Worm (Caenorhabditis elegans) whole organism, L4 larva: ENCODE results near the gene gmn-1.

ENCODE experiments used
- F26F4.8 ChIP-seq: fragments of 200-800 bp; sonication (Bioruptor generic); conservative IDR thresholded peaks from 2 replicates; pipeline ENCODE4 v1.3.6; 2022; ENCODE audit warnings: missing genetic modification characterization, missing compliant biosample characterization
- F49E8.2 ChIP-seq: sonication (generic microtip); optimal IDR thresholded peaks from 2 replicates; lab custom pipeline; 2016; ENCODE audit warnings: missing compliant biosample characterization, mild to moderate bottlenecking, missing genetic modification characterization, borderline replicate concordance
- T26A8.4 ChIP-seq: fragments of 200-800 bp; sonication (Bioruptor generic); IDR thresholded peaks from 2 replicates; pipeline ENCODE4 v1.3.6; 2022; ENCODE audit warnings: missing genetic modification characterization, missing compliant biosample characterization
- Y48G9A.11 ChIP-seq: fragments of 200-800 bp; sonication (Bioruptor generic); IDR thresholded peaks from 2 replicates; pipeline ENCODE4 v1.3.6; 2022; ENCODE audit warnings: missing genetic modification reagents, missing genetic modification characterization, missing compliant biosample characterization
- Y75B8A.6 ChIP-seq: fragments of 200-800 bp; sonication (Bioruptor generic); IDR thresholded peaks from 2 replicates; pipeline ENCODE4 v1.3.6; 2022; ENCODE audit warnings: missing genetic modification reagents, missing genetic modification characterization, missing compliant biosample characterization
- ZK337.2 ChIP-seq: fragments of 200-800 bp; sonication (Bioruptor generic); IDR thresholded peaks from 2 replicates; pipeline ENCODE4 v1.3.6; 2022; ENCODE audit warnings: missing genetic modification reagents, missing genetic modification characterization, missing compliant biosample characterization
- aha-1 ChIP-seq: fragments of 150-350 bp; peaks from one replicate; lab custom pipeline; 2014; ENCODE audit warnings: missing biosample characterization, missing genetic modification characterization
- arid-1 ChIP-seq: fragments of 200-800 bp; sonication (Bioruptor generic); conservative IDR thresholded peaks from 2 replicates; pipeline ENCODE4 v1.3.6; 2022; ENCODE audit warnings: missing genetic modification reagents, missing genetic modification characterization, missing compliant biosample characterization
- ceh-20 ChIP-seq: fragments of 200-800 bp; sonication (Bioruptor generic); IDR thresholded peaks from 2 replicates; pipeline ENCODE4 v1.3.6; 2022; ENCODE audit warnings: missing genetic modification reagents, missing genetic modification characterization, missing compliant biosample characterization
- daf-12 ChIP-seq: fragments of 150-350 bp; optimal IDR thresholded peaks from 2 replicates; lab custom pipeline; 2014; ENCODE audit warnings: missing biosample characterization, missing genetic modification reagents, missing genetic modification characterization
- daf-16 ChIP-seq, 3 experiments: sonication (generic microtip); optimal IDR thresholded peaks; 2 replicates each; lab custom pipeline; 2016 to 2017; ENCODE audit warnings: missing genetic modification characterization in 3 of 3, missing genetic modification reagents in 3 of 3, mild to moderate bottlenecking in 2 of 3, missing compliant biosample characterization in 2 of 3, missing biosample characterization in 1 of 3, moderate library complexity in 1 of 3
- dmd-6 ChIP-seq: fragments of 200-800 bp; sonication (Bioruptor generic); IDR thresholded peaks from 2 replicates; pipeline ENCODE4 v1.3.6; 2022; ENCODE audit warnings: missing genetic modification reagents, missing genetic modification characterization, missing compliant biosample characterization
- dmd-9 ChIP-seq: fragments of 200-800 bp; sonication (Bioruptor generic); IDR thresholded peaks from 2 replicates; pipeline ENCODE4 v1.3.6; 2022; ENCODE audit warnings: missing genetic modification reagents, missing genetic modification characterization, missing compliant biosample characterization
- dpl-1 ChIP-seq: fragments of 150-350 bp; optimal IDR thresholded peaks from 2 replicates; lab custom pipeline; 2014; ENCODE audit warnings: missing biosample characterization, missing genetic modification reagents, missing genetic modification characterization
- duxl-1 ChIP-seq: sonication (generic microtip); optimal IDR thresholded peaks from 2 replicates; lab custom pipeline; 2016; ENCODE audit warnings: mild to moderate bottlenecking, missing genetic modification characterization, moderate library complexity, missing compliant biosample characterization; ENCODE audit not compliant: poor library complexity
- hif-1 ChIP-seq, 2 experiments: sonication (generic microtip); optimal IDR thresholded peaks; 2 replicates each; lab custom pipeline; 2016 to 2017; ENCODE audit warnings: missing compliant biosample characterization in 2 of 2, missing genetic modification characterization in 2 of 2, missing genetic modification reagents in 2 of 2, missing genotype in 2 of 2, mild to moderate bottlenecking in 1 of 2
- hlh-11 ChIP-seq: fragments of 200-800 bp; sonication (Bioruptor generic); optimal IDR thresholded peaks from 2 replicates; lab custom pipeline; 2018; ENCODE audit warnings: mild to moderate bottlenecking, missing genetic modification characterization, missing compliant biosample characterization
- hlh-30 ChIP-seq: sonication (generic microtip); optimal IDR thresholded peaks from 2 replicates; lab custom pipeline; 2017; ENCODE audit warnings: antibody characterized with exemption, mild to moderate bottlenecking, missing genetic modification characterization, missing compliant biosample characterization; ENCODE audit not compliant: insufficient read depth
- lin-1 ChIP-seq: fragments of 200-800 bp; sonication (Bioruptor generic); IDR thresholded peaks from 2 replicates; pipeline ENCODE4 v1.3.6; 2022; ENCODE audit warnings: missing genetic modification reagents, missing genetic modification characterization, missing compliant biosample characterization
- lin-13 ChIP-seq: fragments of 150-350 bp; optimal IDR thresholded peaks from 2 replicates; lab custom pipeline; 2014; ENCODE audit warnings: missing biosample characterization, missing genetic modification reagents, missing genetic modification characterization
- lin-29 ChIP-seq: fragments of 200-800 bp; sonication (Bioruptor generic); IDR thresholded peaks from 2 replicates; pipeline ENCODE4 v1.3.6; 2022; ENCODE audit warnings: missing genetic modification reagents, missing genetic modification characterization, missing compliant biosample characterization
- lin-38 ChIP-seq: fragments of 200-800 bp; sonication (Bioruptor generic); IDR thresholded peaks from 2 replicates; pipeline ENCODE4 v1.3.6; 2022; ENCODE audit warnings: missing genetic modification reagents, missing genetic modification characterization, missing compliant biosample characterization
- lsy-2 ChIP-seq, 2 experiments: fragments of 150-350 bp in 1 of 2; sonication (generic microtip) in 1 of 2; optimal IDR thresholded peaks; 2 replicates each; lab custom pipeline; 2014 to 2017; ENCODE audit warnings: missing biosample characterization in 2 of 2, missing genetic modification characterization in 2 of 2
- madf-5 ChIP-seq, 2 experiments: fragments of 200-800 bp; sonication (Bioruptor generic); IDR thresholded peaks; 2 replicates each; pipeline ENCODE4 v1.3.6; 2022; ENCODE audit warnings: missing compliant biosample characterization in 2 of 2, missing genetic modification characterization in 2 of 2
- madf-9 ChIP-seq: fragments of 200-800 bp; sonication (Bioruptor generic); conservative IDR thresholded peaks from 2 replicates; pipeline ENCODE4 v1.3.6; 2022; ENCODE audit warnings: missing genetic modification reagents, missing genetic modification characterization, missing compliant biosample characterization
- mdl-1 ChIP-seq, 2 experiments: fragments of 150-350 bp in 1 of 2; sonication (generic microtip) in 1 of 2; optimal IDR thresholded peaks; 2 replicates each; lab custom pipeline; 2014 to 2017; ENCODE audit warnings: missing biosample characterization in 2 of 2, missing genetic modification characterization in 2 of 2
- mep-1 ChIP-seq: fragments of 150-350 bp; sonication (generic microtip); optimal IDR thresholded peaks from 3 replicates; lab custom pipeline; 2014; ENCODE audit warnings: missing biosample characterization, missing genetic modification characterization
- mes-2 ChIP-seq: sonication (generic microtip); optimal IDR thresholded peaks from 2 replicates; lab custom pipeline; 2016; ENCODE audit warnings: missing genotype, mild to moderate bottlenecking, missing genetic modification characterization, missing compliant biosample characterization; ENCODE audit not compliant: poor library complexity, severe bottlenecking
- mxl-3 ChIP-seq: fragments of 200-800 bp; sonication (Bioruptor generic); optimal IDR thresholded peaks from 2 replicates; lab custom pipeline; 2018; ENCODE audit warnings: mild to moderate bottlenecking, missing genetic modification characterization, missing compliant biosample characterization
- nhr-10 ChIP-seq: fragments of 150-350 bp; optimal IDR thresholded peaks from 2 replicates; lab custom pipeline; 2014; ENCODE audit warnings: missing biosample characterization, missing genetic modification characterization
- nhr-102 ChIP-seq: sonication (generic microtip); optimal IDR thresholded peaks from 2 replicates; lab custom pipeline; 2016; ENCODE audit warnings: mild to moderate bottlenecking, missing genetic modification characterization, moderate library complexity, missing compliant biosample characterization
- nhr-111 ChIP-seq: fragments of 200-800 bp; sonication (Bioruptor generic); optimal IDR thresholded peaks from 2 replicates; lab custom pipeline; 2018; ENCODE audit warnings: mild to moderate bottlenecking, missing genetic modification characterization, missing compliant biosample characterization
- nhr-41 ChIP-seq: fragments of 200-800 bp; sonication (Bioruptor generic); IDR thresholded peaks from 2 replicates; pipeline ENCODE4 v1.3.6; 2022; ENCODE audit warnings: missing genetic modification reagents, missing genetic modification characterization, missing compliant biosample characterization
- nhr-42 ChIP-seq: fragments of 200-800 bp; sonication (Bioruptor generic); IDR thresholded peaks from 2 replicates; pipeline ENCODE4 v1.3.6; 2022; ENCODE audit warnings: missing genetic modification characterization, missing compliant biosample characterization
- pha-4 ChIP-seq, 2 experiments: fragments of 150-350 bp in 1 of 2; fragments of 200-800 bp in 1 of 2; sonication (Bioruptor generic) in 1 of 2; IDR thresholded peaks in 1 of 2; optimal IDR thresholded peaks in 1 of 2; 2 replicates each; pipeline versions ENCODE4 v1.3.6 to Lab custom; 2014 to 2022; ENCODE audit warnings: missing genetic modification characterization in 2 of 2, missing genetic modification reagents in 2 of 2, missing biosample characterization in 1 of 2, missing compliant biosample characterization in 1 of 2
- rbr-2 ChIP-seq: sonication (generic microtip); optimal IDR thresholded peaks from 2 replicates; lab custom pipeline; 2016; ENCODE audit warnings: missing genotype, missing genetic modification characterization, missing compliant biosample characterization
- saeg-2 ChIP-seq: fragments of 200-800 bp; sonication (Bioruptor generic); IDR thresholded peaks from 2 replicates; pipeline ENCODE4 v1.3.6; 2022; ENCODE audit warnings: missing genetic modification reagents, missing genetic modification characterization, missing compliant biosample characterization
- set-16 ChIP-seq: fragments of 200-800 bp; sonication (Bioruptor generic); IDR thresholded peaks from 2 replicates; pipeline ENCODE4 v1.3.6; 2022; ENCODE audit warnings: missing genetic modification reagents, missing genetic modification characterization, missing compliant biosample characterization
- snpc-1.2 ChIP-seq: fragments of 200-800 bp; sonication (Bioruptor generic); IDR thresholded peaks from 2 replicates; pipeline ENCODE4 v1.3.6; 2022; ENCODE audit warnings: missing genetic modification reagents, missing genetic modification characterization, missing compliant biosample characterization
- tra-1 ChIP-seq: fragments of 200-800 bp; sonication (Bioruptor generic); IDR thresholded peaks from 2 replicates; pipeline ENCODE4 v1.3.6; 2022; ENCODE audit warnings: missing genetic modification reagents, missing genetic modification characterization, missing compliant biosample characterization
- unc-130 ChIP-seq: sonication (generic microtip); optimal IDR thresholded peaks from 2 replicates; lab custom pipeline; 2016; ENCODE audit warnings: missing genetic modification reagents, missing genetic modification characterization, missing compliant biosample characterization
- unc-62 ChIP-seq, 3 experiments: fragments of 150-350 bp in 1 of 3; sonication (generic microtip); optimal IDR thresholded peaks in 2 of 3; peaks in 1 of 3; 1 replicate in 1 of 3; 2 replicates in 2 of 3; lab custom pipeline; 2014 to 2017; ENCODE audit warnings: missing biosample characterization in 3 of 3, missing genetic modification characterization in 3 of 3, missing genetic modification reagents in 3 of 3, missing genotype in 1 of 3
- ztf-11 ChIP-seq: fragments of 150-350 bp; optimal IDR thresholded peaks from 2 replicates; lab custom pipeline; 2014; ENCODE audit warnings: missing biosample characterization, missing genetic modification characterization

The gmn-1 gene

DNA sequence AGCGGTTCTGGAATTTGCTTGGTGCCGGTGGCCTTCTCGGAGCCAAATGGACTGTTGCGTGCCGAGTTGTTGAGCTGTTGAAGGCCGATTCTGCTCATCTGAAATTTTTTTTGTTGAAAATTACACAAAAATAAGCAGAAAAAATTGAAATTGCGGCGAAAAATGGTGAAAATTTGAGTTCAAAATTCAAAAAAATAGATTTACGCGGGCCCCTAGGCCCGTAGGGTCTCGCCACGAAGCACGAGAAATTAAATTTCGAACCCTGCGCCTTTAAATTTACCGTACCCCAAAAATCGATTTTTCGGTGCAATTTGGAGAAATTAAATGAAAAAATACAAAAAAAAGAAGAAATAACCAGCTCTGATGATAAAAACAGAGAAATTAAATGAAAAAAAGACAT lies at the start of gene gmn-1:
gmn-1 (minus strand) TSS at position 98 of the 400 bp plus-strand sequence.
- TF ChIP-seq unc-130: peak; percentile 5
- 0 out of 2 replicates have a peak, but pooled peaks have one; percentile 42 for TF ChIP-seq snpc-1.2 (GFP tag; lab: Robert Waterston, UW)
- peak; percentile 84 for TF ChIP-seq lin-38 (GFP tag; lab: Robert Waterston, UW)
- TF ChIP-seq F49E8.2 (tag; lab: Kevin White, UChicago): peak; percentile 41
- peak; percentile 21 for TF ChIP-seq aha-1 (tag; lab: Kevin White, UChicago)
- no peak for TF ChIP-seq nhr-111 (GFP tag; lab: Kevin White, UChicago)
- peak; percentile 1 for TF ChIP-seq mes-2 (tag; lab: Kevin White, UChicago)
- TF ChIP-seq rbr-2 (tag; lab: Kevin White, UChicago): no peak

DNA sequence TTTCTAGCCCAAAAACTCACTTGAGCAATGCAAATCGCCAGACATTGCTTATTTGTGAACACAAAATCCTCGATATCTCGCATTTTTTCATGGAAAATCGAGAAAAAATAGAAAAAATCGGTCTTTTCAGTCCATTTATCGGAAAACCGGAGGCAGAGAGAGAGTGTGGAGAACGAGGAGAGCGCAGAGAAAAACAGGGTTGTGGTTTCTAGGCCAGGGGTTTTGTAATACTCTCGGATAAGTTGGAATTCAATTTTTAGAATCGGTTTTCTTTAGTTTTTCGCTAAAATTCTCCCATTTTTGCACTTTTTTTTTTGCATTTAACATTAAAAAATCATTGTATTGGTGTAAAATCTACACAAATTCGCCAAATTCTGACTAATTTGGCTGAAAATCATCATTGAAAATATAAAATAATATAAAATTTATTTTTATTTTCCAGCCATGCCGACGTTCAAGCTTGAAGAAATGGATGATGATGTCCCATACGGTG lies 48.5 kb upstream of the gmn-1 start, which contains the start of the genes Y75B8A.24 and Y75B8A.25:
Y75B8A.24 (minus strand) TSS at position 155 of the 493 bp plus-strand sequence.
Y75B8A.25 (plus strand) TSS at position 443 of the 493 bp plus-strand sequence.
- peak; percentile 66 for TF ChIP-seq unc-130
- TF ChIP-seq tra-1 (GFP tag; lab: Robert Waterston, UW): 0 out of 2 replicates have a peak, but pooled peaks have one; percentile 46
- TF ChIP-seq Y48G9A.11 (GFP tag; lab: Robert Waterston, UW): peak; percentile 81
- peak; percentile 68; the same call in 1 of the 2 replicates for TF ChIP-seq ceh-20 (GFP tag; lab: Robert Waterston, UW)
- TF ChIP-seq hif-1 (tag; optimal IDR thresholded peaks at IDR 0.05; lab: Kevin White, UChicago): peak in 1 of 2 experiments; percentile 79
- TF ChIP-seq arid-1 (GFP tag; lab: Robert Waterston, UW): 0 out of 2 replicates have a peak, but pooled peaks have one; percentile 59
- TF ChIP-seq dpl-1 (GFP tag; lab: Kevin White, UChicago): peak; percentile 76
- no peak for TF ChIP-seq set-16 (GFP tag; lab: Robert Waterston, UW)
- TF ChIP-seq ZK337.2: peak; percentile 93
- no peak for TF ChIP-seq F26F4.8 (GFP tag; lab: Robert Waterston, UW)
- peak; percentile 29; the same call in 1 of the 2 replicates for TF ChIP-seq pha-4 (GFP tag; IDR thresholded peaks at IDR 0.05; lab: Robert Waterston, UW)
- no peak for TF ChIP-seq pha-4 (tag; optimal IDR thresholded peaks at IDR 0.05; lab: Kevin White, UChicago)
- TF ChIP-seq saeg-2 (GFP tag; lab: Robert Waterston, UW): no peak
- peak in 1 of 2 experiments; percentile 38 for TF ChIP-seq unc-62 (GFP tag; optimal IDR thresholded peaks at IDR 0.05 in 1 of 2; lab: Kevin White, UChicago)
- no peak for TF ChIP-seq unc-62 (tag; optimal IDR thresholded peaks at IDR 0.05; lab: Kevin White, UChicago)
- no peak for TF ChIP-seq Y75B8A.6 (GFP tag; lab: Robert Waterston, UW)
- no peak for TF ChIP-seq ztf-11 (tag; lab: Kevin White, UChicago)
- TF ChIP-seq mxl-3 (GFP tag; lab: Kevin White, UChicago): no peak
- peak; percentile 79 for TF ChIP-seq duxl-1
- TF ChIP-seq daf-16 (GFP tag; optimal IDR thresholded peaks at IDR 0.05; lab: Kevin White, UChicago): no peak
- peak; percentile 27 for TF ChIP-seq daf-16 (tag; optimal IDR thresholded peaks at IDR 0.05; lab: Kevin White, UChicago)
- TF ChIP-seq lsy-2 (tag; optimal IDR thresholded peaks at IDR 0.05; lab: Kevin White, UChicago): peak in 1 of 2 experiments; percentile 82
- TF ChIP-seq hlh-30: peak; percentile 7
- peak; percentile 40 for TF ChIP-seq F49E8.2 (tag; lab: Kevin White, UChicago)
- no peak for TF ChIP-seq lin-1 (GFP tag; lab: Robert Waterston, UW)
- peak; percentile 78 for TF ChIP-seq lin-38 (GFP tag; lab: Robert Waterston, UW)
- no peak for TF ChIP-seq madf-9
- peak in 1 of 2 experiments; percentile 20; a peak in 1 of 4 replicates for TF ChIP-seq madf-5 (GFP tag; IDR thresholded peaks at IDR 0.05; lab: Robert Waterston, UW)
- TF ChIP-seq mes-2 (tag; lab: Kevin White, UChicago): peak; percentile 98
- TF ChIP-seq mep-1 (tag; lab: Kevin White, UChicago): peak; percentile 26
- TF ChIP-seq rbr-2 (tag; lab: Kevin White, UChicago): peak; percentile 20
- TF ChIP-seq T26A8.4 (GFP tag; lab: Robert Waterston, UW): 0 out of 2 replicates have a peak, but pooled peaks have one; percentile 28
- peak; percentile 71; the same call in 1 of the 2 replicates for TF ChIP-seq dmd-9 (GFP tag; lab: Robert Waterston, UW)
- TF ChIP-seq nhr-41 (GFP tag; lab: Robert Waterston, UW): no peak
- TF ChIP-seq lin-29 (GFP tag; lab: Robert Waterston, UW): no peak
- no peak for TF ChIP-seq daf-12 (tag; lab: Kevin White, UChicago)
- no peak for TF ChIP-seq nhr-10 (tag; lab: Kevin White, UChicago)
- no peak for TF ChIP-seq mdl-1 (tag; optimal IDR thresholded peaks at IDR 0.05; lab: Kevin White, UChicago)
- TF ChIP-seq nhr-42: no peak
- peak; percentile 41 for TF ChIP-seq hlh-11 (tag; lab: Kevin White, UChicago)
- peak; percentile 68 for TF ChIP-seq dmd-6 (GFP tag; lab: Robert Waterston, UW)
- peak; percentile 15 for TF ChIP-seq lin-13 (GFP tag; lab: Kevin White, UChicago)
- TF ChIP-seq nhr-102 (tag; lab: Kevin White, UChicago): peak; percentile 38
